Fruit fly (Drosophila melanogaster): ENCODE data around the gene CG32298.

dm6 chr3L:2410869-2411268 lies 20.1 kb upstream of the CG32298 start:
- TF ChIP-seq EcR (GFP tag; optimal IDR thresholded peaks at IDR 0.05) (no peak), CG10348 (GFP tag; IDR thresholded peaks at IDR 0.05) (no peak), rn (GFP tag; IDR thresholded peaks at IDR 0.05) (no peak), CG9948 (tag; optimal IDR thresholded peaks at IDR 0.05) (peak; percentile 25), CG32121 (GFP tag; IDR thresholded peaks at IDR 0.05) (peak; percentile 51), CG8159 (tag; optimal IDR thresholded peaks at IDR 0.05) (no peak), CG8301 (tag; optimal IDR thresholded peaks at IDR 0.05) (peak; percentile 49), gl (tag; optimal IDR thresholded peaks at IDR 0.05) (no peak), fd96Ca (GFP tag; IDR thresholded peaks at IDR 0.05) (no peak), Pif1A (GFP tag; optimal IDR thresholded peaks at IDR 0.05) (peak; percentile 56), CG15710 (tag; optimal IDR thresholded peaks at IDR 0.05) (peak; percentile 7), CG34367 (tag; optimal IDR thresholded peaks at IDR 0.05) (no peak), Ets98B (GFP tag; IDR thresholded peaks at IDR 0.05) (peak; percentile 37; the same call in 1 of the 2 replicates), D1 (tag; optimal IDR thresholded peaks at IDR 0.05) (no peak)
